Fruit fly (Drosophila melanogaster) whole organism, adult: Measurements from ENCODE around the gene knk.
A peak's percentile ranks its signal among the peaks of the same experiment; 100 is the strongest.

Source experiments
- CG11617 ChIP-seq: fragments of 200-800 bp; sonication (Bioruptor generic); optimal IDR thresholded peaks from 2 replicates; lab custom pipeline; 2017; ENCODE audit warnings: mild to moderate bottlenecking, missing biosample characterization, missing genetic modification reagents, missing genetic modification characterization
- CG12768 ChIP-seq: fragments of 200-800 bp; sonication (Bioruptor generic); optimal IDR thresholded peaks from 2 replicates; lab custom pipeline; 2017; ENCODE audit warnings: missing biosample characterization, missing genetic modification characterization, mild to moderate bottlenecking, moderate library complexity, missing genetic modification reagents
- CG14711 ChIP-seq: fragments of 200-800 bp; sonication (Bioruptor generic); optimal IDR thresholded peaks from 2 replicates; lab custom pipeline; 2018; ENCODE audit warnings: missing biosample characterization, mild to moderate bottlenecking, missing genetic modification characterization, moderate library complexity
- CG1620 ChIP-seq: fragments of 200-800 bp; sonication (Bioruptor generic); optimal IDR thresholded peaks from 2 replicates; lab custom pipeline; 2016; ENCODE audit warnings: missing biosample characterization, missing genetic modification characterization
- CG33017 ChIP-seq: fragments of 200-800 bp; sonication (Bioruptor generic); optimal IDR thresholded peaks from 2 replicates; lab custom pipeline; 2018; ENCODE audit warnings: missing biosample characterization, mild to moderate bottlenecking, missing genetic modification characterization, moderate library complexity
- CG5204 ChIP-seq: fragments of 200-800 bp; sonication (Bioruptor generic); optimal IDR thresholded peaks from 2 replicates; lab custom pipeline; 2016; ENCODE audit warnings: missing biosample characterization, missing genetic modification characterization
- CG7045 ChIP-seq: fragments of 200-800 bp; sonication (Bioruptor generic); optimal IDR thresholded peaks from 2 replicates; lab custom pipeline; 2017; ENCODE audit warnings: missing biosample characterization, mild to moderate bottlenecking, missing genetic modification characterization
- CG7101 ChIP-seq: fragments of 200-800 bp; sonication (Bioruptor generic); optimal IDR thresholded peaks from 2 replicates; lab custom pipeline; 2018; ENCODE audit warnings: missing biosample characterization, mild to moderate bottlenecking, missing genetic modification characterization, moderate library complexity
- Clk ChIP-seq: fragments of 200-800 bp; sonication (Bioruptor generic); optimal IDR thresholded peaks from 2 replicates; lab custom pipeline; 2017; ENCODE audit warnings: missing biosample characterization, missing genetic modification characterization
- Crg-1 ChIP-seq: fragments of 200-800 bp; sonication (Bioruptor generic); optimal IDR thresholded peaks from 2 replicates; lab custom pipeline; 2016; ENCODE audit warnings: missing biosample characterization, missing genetic modification characterization
- Hr96 ChIP-seq: fragments of 200-800 bp; sonication (Bioruptor generic); optimal IDR thresholded peaks from 2 replicates; lab custom pipeline; 2016; ENCODE audit warnings: missing biosample characterization, missing genetic modification characterization
- Mnt ChIP-seq: fragments of 200-800 bp; sonication (Bioruptor generic); optimal IDR thresholded peaks from 2 replicates; lab custom pipeline; 2016; ENCODE audit warnings: missing biosample characterization, mild to moderate bottlenecking, missing genetic modification characterization
- bab1 ChIP-seq: fragments of 200-800 bp; sonication (Bioruptor generic); optimal IDR thresholded peaks from 3 replicates; lab custom pipeline; 2019; ENCODE audit warnings: missing biosample characterization, mild to moderate bottlenecking, missing genetic modification characterization, moderate library complexity
- cic ChIP-seq: fragments of 200-800 bp; sonication (Bioruptor generic); optimal IDR thresholded peaks from 2 replicates; lab custom pipeline; 2017; ENCODE audit warnings: missing biosample characterization, mild to moderate bottlenecking, missing genetic modification characterization, moderate library complexity
- cnc ChIP-seq, 2 experiments: fragments of >200 bp; optimal IDR thresholded peaks; 2 replicates each; lab custom pipeline; 2017
- kay ChIP-seq: fragments of 200-800 bp; sonication (Bioruptor generic); peaks from one replicate; lab custom pipeline; 2016; ENCODE audit warnings: missing biosample characterization, missing genetic modification characterization, borderline replicate concordance
- ovo ChIP-seq: fragments of 200-800 bp; sonication (Bioruptor generic); optimal IDR thresholded peaks from 2 replicates; lab custom pipeline; 2016; ENCODE audit warnings: missing biosample characterization, missing genetic modification characterization
- pad ChIP-seq: fragments of 200-800 bp; sonication (Bioruptor generic); optimal IDR thresholded peaks from 3 replicates; lab custom pipeline; 2017; ENCODE audit warnings: missing biosample characterization, missing genetic modification characterization, mild to moderate bottlenecking, moderate library complexity, missing genetic modification reagents
- tj ChIP-seq: fragments of 200-800 bp; sonication (Bioruptor generic); optimal IDR thresholded peaks from 3 replicates; lab custom pipeline; 2017; ENCODE audit warnings: missing biosample characterization, mild to moderate bottlenecking, missing genetic modification characterization, moderate library complexity
- toe ChIP-seq: fragments of 200-800 bp; sonication (Bioruptor generic); optimal IDR thresholded peaks from 2 replicates; lab custom pipeline; 2016; ENCODE audit warnings: missing biosample characterization, missing genetic modification characterization

The knk gene

dm6 chr3R:10083077-10083476 lies 42.4 kb downstream of the knk start:
- TF ChIP-seq Clk (GFP tag; lab: Kevin White, UChicago) (no peak), ovo (GFP tag; lab: Kevin White, UChicago) (no peak), kay (no peak), CG7045 (no peak), Mnt (peak; percentile 64), pad (GFP tag; lab: Kevin White, UChicago) (no peak), Hr96 (peak; percentile 39), CG12768 (GFP tag; lab: Kevin White, UChicago) (peak; percentile 14), bab1 (GFP tag; lab: Kevin White, UChicago) (no peak), cic (GFP tag; lab: Kevin White, UChicago) (peak; percentile 39), CG33017 (tag; lab: Kevin White, UChicago) (peak; percentile 69), CG1620 (no peak), CG5204 (no peak), CG11617 (GFP tag; lab: Kevin White, UChicago) (no peak), cnc (optimal IDR thresholded peaks at IDR 0.05; lab: Kevin White, UChicago) (no peak), CG14711 (tag; lab: Kevin White, UChicago) (peak; percentile 68), Crg-1 (GFP tag; lab: Kevin White, UChicago) (no peak), toe (GFP tag; lab: Kevin White, UChicago) (no peak), CG7101 (tag; lab: Kevin White, UChicago) (peak; percentile 67), tj (GFP tag; lab: Kevin White, UChicago) (no peak)

DNA sequence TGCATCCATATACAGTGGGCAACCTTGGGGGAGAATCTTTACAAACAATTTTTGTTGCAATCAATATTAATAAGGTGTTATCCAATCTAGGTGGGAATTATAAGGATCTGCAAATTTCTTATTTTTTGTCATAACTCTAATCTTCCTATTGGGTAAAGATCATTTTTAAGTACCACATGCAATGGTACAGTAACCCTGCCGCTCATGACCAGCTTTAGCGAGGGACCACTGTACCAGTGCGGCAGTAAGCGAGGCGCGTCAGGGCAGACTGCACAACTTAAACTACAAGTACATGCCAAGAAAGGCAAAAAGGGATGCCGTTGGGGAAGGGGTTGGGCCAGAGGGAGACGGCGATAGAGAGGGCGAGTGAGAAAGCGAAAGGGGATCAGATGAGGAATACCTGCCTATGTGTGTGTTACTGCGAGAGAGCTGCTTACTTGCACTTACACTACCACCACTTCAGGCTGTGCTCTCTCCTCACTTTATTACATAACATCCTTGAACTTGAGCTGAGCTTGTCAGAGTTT lies 42.9 kb downstream of the knk start:
- TF ChIP-seq CG7101 (tag; lab: Kevin White, UChicago) (peak; percentile 97), Mnt (peak; percentile 85), CG12768 (GFP tag; lab: Kevin White, UChicago) (peak; percentile 99), tj (GFP tag; lab: Kevin White, UChicago) (peak; percentile 75), Hr96 (peak; percentile 98), bab1 (GFP tag; lab: Kevin White, UChicago) (peak; percentile 76), cic (GFP tag; lab: Kevin White, UChicago) (peak; percentile 84), kay (no peak), CG1620 (peak; percentile 90), pad (GFP tag; lab: Kevin White, UChicago) (peak; percentile 89), CG33017 (tag; lab: Kevin White, UChicago) (peak; percentile 98), ovo (GFP tag; lab: Kevin White, UChicago) (peak; percentile 86), toe (GFP tag; lab: Kevin White, UChicago) (peak; percentile 99), CG11617 (GFP tag; lab: Kevin White, UChicago) (peak; percentile 96), cnc (optimal IDR thresholded peaks at IDR 0.05; lab: Kevin White, UChicago) (peak in 1 of 2 experiments; percentile 9), CG7045 (peak; percentile 98), CG5204 (peak; percentile 98), Crg-1 (GFP tag; lab: Kevin White, UChicago) (peak; percentile 95), Clk (GFP tag; lab: Kevin White, UChicago) (peak; percentile 98), CG14711 (tag; lab: Kevin White, UChicago) (peak; percentile 91)

DNA sequence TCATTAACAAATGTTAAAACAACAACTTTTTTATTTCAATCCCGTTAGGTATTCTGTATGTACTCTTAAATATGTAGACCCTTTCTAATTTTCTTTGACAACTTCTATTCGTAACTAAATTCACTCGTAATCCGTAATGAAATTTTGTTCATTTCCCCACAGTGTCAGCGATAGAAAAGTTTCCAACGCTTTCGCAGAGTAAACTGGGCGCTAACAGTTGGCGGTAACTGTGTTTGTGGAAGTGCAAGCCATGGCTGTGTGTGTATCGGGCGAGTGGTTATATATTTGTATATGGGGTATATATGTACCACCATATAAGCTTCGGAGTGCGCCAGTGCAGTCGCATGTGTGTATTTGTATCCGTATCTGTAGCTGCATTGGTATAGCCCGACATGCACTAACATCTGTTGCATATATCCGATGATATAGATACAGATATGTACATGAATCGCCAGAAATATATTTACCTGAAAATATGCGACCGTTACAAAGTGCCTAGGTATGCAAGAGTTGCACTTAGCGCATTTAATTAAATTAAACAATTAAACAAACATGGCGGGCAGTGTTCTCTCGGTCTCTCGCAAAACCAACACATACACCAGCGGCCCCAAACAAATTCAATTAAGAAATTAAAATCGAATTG lies 43.9 kb downstream of the knk start:
- peak; percentile 82 for TF ChIP-seq Hr96
- TF ChIP-seq CG1620: peak; percentile 15
- TF ChIP-seq toe (GFP tag; lab: Kevin White, UChicago): peak; percentile 59
- TF ChIP-seq Clk (GFP tag; lab: Kevin White, UChicago): peak; percentile 76
- TF ChIP-seq cic (GFP tag; lab: Kevin White, UChicago): peak; percentile 59
- no peak for TF ChIP-seq cnc (optimal IDR thresholded peaks at IDR 0.05; lab: Kevin White, UChicago)
- TF ChIP-seq bab1 (GFP tag; lab: Kevin White, UChicago): no peak
- TF ChIP-seq CG11617 (GFP tag; lab: Kevin White, UChicago): peak; percentile 47
- TF ChIP-seq CG12768 (GFP tag; lab: Kevin White, UChicago): peak; percentile 68
- peak; percentile 38 for TF ChIP-seq CG7045
- peak; percentile 57 for TF ChIP-seq ovo (GFP tag; lab: Kevin White, UChicago)
- no peak for TF ChIP-seq pad (GFP tag; lab: Kevin White, UChicago)
- peak; percentile 31 for TF ChIP-seq CG33017 (tag; lab: Kevin White, UChicago)
- TF ChIP-seq CG5204: peak; percentile 81
- peak; percentile 68 for TF ChIP-seq CG7101 (tag; lab: Kevin White, UChicago)
- no peak for TF ChIP-seq kay
- peak; percentile 3 for TF ChIP-seq tj (GFP tag; lab: Kevin White, UChicago)
- peak; percentile 13 for TF ChIP-seq Mnt
- TF ChIP-seq CG14711 (tag; lab: Kevin White, UChicago): peak; percentile 53
- no peak for TF ChIP-seq Crg-1 (GFP tag; lab: Kevin White, UChicago)

dm6 chr3R:10080699-10081098 lies 44.8 kb downstream of the knk start:
- TF ChIP-seq pad (GFP tag; lab: Kevin White, UChicago): peak; percentile 83
- TF ChIP-seq tj (GFP tag; lab: Kevin White, UChicago): peak; percentile 68
- peak; percentile 26 for TF ChIP-seq Crg-1 (GFP tag; lab: Kevin White, UChicago)
- peak; percentile 12 for TF ChIP-seq CG12768 (GFP tag; lab: Kevin White, UChicago)
- no peak for TF ChIP-seq cnc (optimal IDR thresholded peaks at IDR 0.05; lab: Kevin White, UChicago)
- no peak for TF ChIP-seq ovo (GFP tag; lab: Kevin White, UChicago)
- TF ChIP-seq cic (GFP tag; lab: Kevin White, UChicago): peak; percentile 76
- TF ChIP-seq CG11617 (GFP tag; lab: Kevin White, UChicago): no peak

- peak; percentile 93 for TF ChIP-seq Crg-1 (GFP tag; lab: Kevin White, UChicago)
- no peak for TF ChIP-seq kay
- TF ChIP-seq toe (GFP tag; lab: Kevin White, UChicago): peak; percentile 97
- TF ChIP-seq pad (GFP tag; lab: Kevin White, UChicago): peak; percentile 83
- TF ChIP-seq CG5204: peak; percentile 98
- peak in 1 of 2 experiments; percentile 64 for TF ChIP-seq cnc (optimal IDR thresholded peaks at IDR 0.05; lab: Kevin White, UChicago)
- TF ChIP-seq CG7045: peak; percentile 98
- TF ChIP-seq CG7101 (tag; lab: Kevin White, UChicago): peak; percentile 97
- TF ChIP-seq CG12768 (GFP tag; lab: Kevin White, UChicago): peak; percentile 99
- TF ChIP-seq CG33017 (tag; lab: Kevin White, UChicago): peak; percentile 98
- TF ChIP-seq CG1620: peak; percentile 85
- peak; percentile 97 for TF ChIP-seq Clk (GFP tag; lab: Kevin White, UChicago)
- TF ChIP-seq Mnt: peak; percentile 75
- TF ChIP-seq Hr96: peak; percentile 93
- TF ChIP-seq tj (GFP tag; lab: Kevin White, UChicago): peak; percentile 93
- peak; percentile 73 for TF ChIP-seq ovo (GFP tag; lab: Kevin White, UChicago)
- TF ChIP-seq CG11617 (GFP tag; lab: Kevin White, UChicago): peak; percentile 97
- peak; percentile 76 for TF ChIP-seq cic (GFP tag; lab: Kevin White, UChicago)
- TF ChIP-seq bab1 (GFP tag; lab: Kevin White, UChicago): peak; percentile 11
- peak; percentile 94 for TF ChIP-seq CG14711 (tag; lab: Kevin White, UChicago)
These were observed 46.0 kb downstream of the knk start for dm6 chr3R:10079267-10079987.
